Fruit fly (Drosophila melanogaster) whole organism, embryonic: ENCODE measurements around the gene Cpr67Fa1.

ENCODE experiments used
- Ada2b ChIP-seq: fragments of 200-800 bp; sonication (Bioruptor generic); IDR thresholded peaks from 2 replicates; pipeline ENCODE4 v1.3.6; 2022; ENCODE audit warnings: missing biosample characterization, missing genetic modification characterization
- Bteb2 ChIP-seq: fragments of 200-800 bp; sonication (Bioruptor generic); optimal IDR thresholded peaks from 2 replicates; lab custom pipeline; 2016; ENCODE audit warnings: missing biosample characterization, missing genetic modification characterization
- CG11456 ChIP-seq: fragments of 200-800 bp; sonication (Bioruptor generic); IDR thresholded peaks from 3 replicates; pipeline ENCODE4 v1.3.6; 2022; ENCODE audit warnings: missing biosample characterization, missing genetic modification characterization
- CG11560 ChIP-seq: fragments of 200-800 bp; sonication (Bioruptor generic); IDR thresholded peaks from 3 replicates; pipeline ENCODE4 v1.3.6; 2022; ENCODE audit warnings: missing biosample characterization, missing genetic modification characterization
- CG11695 ChIP-seq: fragments of 200-800 bp; sonication (Bioruptor generic); IDR thresholded peaks from 3 replicates; pipeline ENCODE4 v1.3.6; 2022; ENCODE audit warnings: missing biosample characterization, missing genetic modification characterization
- CG13123 ChIP-seq: fragments of 200-800 bp; sonication (Bioruptor generic); optimal IDR thresholded peaks from 2 replicates; lab custom pipeline; 2016; ENCODE audit warnings: missing biosample characterization, missing genetic modification characterization
- CG1792 ChIP-seq: fragments of 200-800 bp; sonication (Bioruptor generic); optimal IDR thresholded peaks from 2 replicates; lab custom pipeline; 2016; ENCODE audit warnings: missing biosample characterization, missing genetic modification characterization
- CG18011 ChIP-seq: fragments of 200-800 bp; sonication (Bioruptor generic); optimal IDR thresholded peaks from 2 replicates; lab custom pipeline; 2017; ENCODE audit warnings: missing biosample characterization, missing genetic modification characterization, mild to moderate bottlenecking, moderate library complexity, missing genotype
- CG30403 ChIP-seq: fragments of 200-800 bp; sonication (Bioruptor generic); optimal IDR thresholded peaks from 3 replicates; lab custom pipeline; 2016; ENCODE audit warnings: missing biosample characterization, missing genetic modification characterization
- CG4707 ChIP-seq: fragments of 200-800 bp; sonication (Bioruptor generic); optimal IDR thresholded peaks from 2 replicates; lab custom pipeline; 2018; ENCODE audit warnings: missing biosample characterization, mild to moderate bottlenecking, missing genetic modification characterization, moderate library complexity
- CG4820 ChIP-seq: fragments of 200-800 bp; sonication (Bioruptor generic); optimal IDR thresholded peaks from 3 replicates; lab custom pipeline; 2016; ENCODE audit warnings: missing biosample characterization, missing genetic modification characterization
- CG8290 ChIP-seq, 3 experiments: fragments of 200-800 bp; sonication (Bioruptor generic); optimal IDR thresholded peaks; 2 replicates each; lab custom pipeline; 2016 to 2019; ENCODE audit warnings: missing biosample characterization in 3 of 3, missing genetic modification characterization in 3 of 3, mild to moderate bottlenecking in 2 of 3, moderate library complexity in 1 of 3
- CG8944 ChIP-seq: fragments of 200-800 bp; sonication (Bioruptor generic); optimal IDR thresholded peaks from 3 replicates; lab custom pipeline; 2016; ENCODE audit warnings: missing biosample characterization, missing genetic modification characterization
- CTCF ChIP-seq: fragments of 200-800 bp; sonication (Bioruptor generic); optimal IDR thresholded peaks from 2 replicates; lab custom pipeline; 2017; ENCODE audit warnings: missing biosample characterization, mild to moderate bottlenecking, missing genetic modification characterization, moderate library complexity
- D19A ChIP-seq: fragments of 200-800 bp; optimal IDR thresholded peaks from 3 replicates; lab custom pipeline; 2019; ENCODE audit warnings: missing biosample characterization, mild to moderate bottlenecking, missing genetic modification characterization, moderate library complexity
- Dref ChIP-seq: fragments of 200-800 bp; sonication (Bioruptor generic); IDR thresholded peaks from 2 replicates; pipeline ENCODE4 v1.3.6; 2022; ENCODE audit warnings: missing biosample characterization, missing genetic modification characterization
- Drgx ChIP-seq: fragments of 200-800 bp; sonication (Bioruptor generic); IDR thresholded peaks from 2 replicates; pipeline ENCODE4 v1.3.6; 2022; ENCODE audit warnings: missing biosample characterization, missing genetic modification characterization
- Jarid2 ChIP-seq: fragments of 200-800 bp; sonication (Bioruptor generic); optimal IDR thresholded peaks from 3 replicates; lab custom pipeline; 2017; ENCODE audit warnings: mild to moderate bottlenecking, missing biosample characterization, missing genetic modification reagents, missing genetic modification characterization
- NK7.1 ChIP-seq: fragments of 200-800 bp; sonication (Bioruptor generic); optimal IDR thresholded peaks from 3 replicates; lab custom pipeline; 2016; ENCODE audit warnings: missing biosample characterization, missing genetic modification characterization
- Oli ChIP-seq: fragments of 200-800 bp; sonication (Bioruptor generic); optimal IDR thresholded peaks from 2 replicates; lab custom pipeline; 2018; ENCODE audit warnings: missing biosample characterization, mild to moderate bottlenecking, missing genetic modification characterization, moderate library complexity
- Sox100B ChIP-seq: fragments of 200-800 bp; sonication (Bioruptor generic); optimal IDR thresholded peaks from 3 replicates; lab custom pipeline; 2018; ENCODE audit warnings: missing biosample characterization, mild to moderate bottlenecking, missing genetic modification characterization
- Spps ChIP-seq: fragments of 200-800 bp; sonication (Bioruptor generic); optimal IDR thresholded peaks from 2 replicates; lab custom pipeline; 2018; ENCODE audit warnings: missing biosample characterization, mild to moderate bottlenecking, missing genetic modification characterization
- Xbp1 ChIP-seq: fragments of 200-800 bp; sonication (Bioruptor generic); optimal IDR thresholded peaks from 3 replicates; lab custom pipeline; 2016; ENCODE audit warnings: missing biosample characterization, mild to moderate bottlenecking, missing genetic modification characterization
- bbx ChIP-seq: fragments of 200-800 bp; sonication (Bioruptor generic); IDR thresholded peaks from 2 replicates; pipeline ENCODE4 v1.3.6; 2022; ENCODE audit warnings: missing biosample characterization, missing genetic modification characterization; ENCODE audit not compliant: partially characterized antibody
- bsh ChIP-seq, 2 experiments: fragments of 200-800 bp; sonication (Bioruptor generic); optimal IDR thresholded peaks; 2 replicates each; lab custom pipeline; 2017 to 2018; ENCODE audit warnings: mild to moderate bottlenecking in 2 of 2, missing biosample characterization in 2 of 2, missing genetic modification characterization in 2 of 2, moderate library complexity in 1 of 2
- da ChIP-seq: fragments of 200-800 bp; sonication (Bioruptor generic); optimal IDR thresholded peaks from 2 replicates; lab custom pipeline; 2016; ENCODE audit warnings: missing biosample characterization, missing genetic modification characterization
- ftz-f1 ChIP-seq: fragments of 200-800 bp; sonication (Bioruptor generic); optimal IDR thresholded peaks from 2 replicates; lab custom pipeline; 2016; ENCODE audit warnings: missing biosample characterization, missing genetic modification characterization
- gro ChIP-seq: fragments of 200-800 bp; sonication (Bioruptor generic); optimal IDR thresholded peaks from 2 replicates; lab custom pipeline; 2016; ENCODE audit warnings: missing biosample characterization, missing genetic modification characterization
- gt ChIP-seq: fragments of 200-800 bp; sonication (Bioruptor generic); IDR thresholded peaks from 2 replicates; pipeline ENCODE4 v1.3.6; 2022; ENCODE audit warnings: missing biosample characterization, missing genetic modification characterization
- h ChIP-seq: fragments of >200 bp; optimal IDR thresholded peaks from 2 replicates; lab custom pipeline; 2017
- mirr ChIP-seq: fragments of 200-800 bp; sonication (Bioruptor generic); optimal IDR thresholded peaks from 3 replicates; lab custom pipeline; 2018; ENCODE audit warnings: missing biosample characterization, mild to moderate bottlenecking, missing genetic modification characterization
- nerfin-2 ChIP-seq: fragments of 200-800 bp; sonication (Bioruptor generic); IDR thresholded peaks from 2 replicates; pipeline ENCODE4 v1.3.6; 2022; ENCODE audit warnings: missing biosample characterization, missing genetic modification characterization; ENCODE audit not compliant: partially characterized antibody
- nom ChIP-seq: fragments of 200-800 bp; sonication (Bioruptor generic); optimal IDR thresholded peaks from 2 replicates; lab custom pipeline; 2017; ENCODE audit warnings: missing biosample characterization, missing genetic modification characterization, mild to moderate bottlenecking, moderate library complexity, missing genetic modification reagents
- peb ChIP-seq: fragments of 200-800 bp; sonication (Bioruptor generic); IDR thresholded peaks from 2 replicates; pipeline ENCODE4 v1.3.6; 2022; ENCODE audit warnings: missing biosample characterization, missing genetic modification characterization
- sens ChIP-seq: fragments of 200-800 bp; sonication (Bioruptor generic); peaks from one replicate; lab custom pipeline; 2016; ENCODE audit warnings: missing biosample characterization, missing genetic modification characterization
- sens-2 ChIP-seq: fragments of 200-800 bp; sonication (Bioruptor generic); IDR thresholded peaks from 2 replicates; pipeline ENCODE4 v1.3.6; 2022; ENCODE audit warnings: missing biosample characterization, missing genetic modification characterization
- vfl ChIP-seq: fragments of 200-800 bp; sonication (Bioruptor generic); optimal IDR thresholded peaks from 2 replicates; lab custom pipeline; 2016; ENCODE audit warnings: missing biosample characterization, missing genetic modification characterization

Gene Cpr67Fa1

DNA sequence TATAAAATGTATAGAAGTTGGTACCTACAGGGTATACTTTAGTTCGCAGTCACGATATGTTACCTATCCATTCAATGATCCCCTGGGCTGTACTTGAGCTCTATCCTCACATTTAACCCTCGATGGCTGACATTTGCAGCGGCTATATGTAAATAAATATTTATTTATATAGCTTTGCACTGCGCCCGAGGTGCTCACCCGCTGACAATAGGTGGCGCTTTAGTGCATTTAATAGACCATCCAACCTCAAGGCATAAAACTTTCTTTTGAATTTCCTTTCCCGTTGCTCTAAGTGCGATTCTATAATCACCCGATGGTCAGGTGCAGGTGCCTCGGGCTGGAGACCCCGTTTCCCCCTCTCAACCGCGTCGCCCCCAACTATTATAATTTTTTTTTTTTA lies 27.5 kb downstream of the Cpr67Fa1 start:
- TF ChIP-seq CTCF (peak; percentile 73), Spps (no peak)
- TF ChIP-seq, all 482 proteins: peak for 1

- TF ChIP-seq CG11456 (GFP tag; lab: Robert Waterston, UW) = 0 out of 3 replicates have a peak, but pooled peaks have one; percentile 41
- 0 out of 3 replicates have a peak, but pooled peaks have one; percentile 12 for TF ChIP-seq CG11560 (tag; lab: Robert Waterston, UW)
- TF ChIP-seq NK7.1 (GFP tag; lab: Kevin White, UChicago) = no peak
- TF ChIP-seq vfl (GFP tag; lab: Kevin White, UChicago) = no peak
- TF ChIP-seq sens (GFP tag; lab: Kevin White, UChicago) = peak; percentile 3
These were observed 28.7 kb downstream of the Cpr67Fa1 start for dm6 chr3L:10918454-10918853.

DNA sequence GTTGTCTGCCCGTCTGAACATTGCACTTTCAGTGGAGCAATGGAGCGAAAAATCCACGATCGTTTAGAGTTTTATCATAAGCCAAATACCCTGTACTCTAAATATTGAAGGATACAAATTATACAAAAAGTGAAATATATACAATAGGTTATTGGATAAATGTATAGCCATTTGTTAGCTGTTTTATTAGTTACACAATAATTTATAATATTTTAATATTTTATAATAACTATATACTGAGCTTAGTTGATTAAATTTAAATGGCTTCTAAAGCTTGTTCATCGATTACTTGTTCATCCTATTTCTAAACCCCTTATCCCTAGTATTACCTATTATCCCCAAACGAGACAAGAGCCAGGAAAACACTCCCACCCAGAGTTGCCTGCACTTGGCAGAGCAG lies 33.2 kb downstream of the Cpr67Fa1 start:
- TF ChIP-seq bbx (GFP tag; lab: Robert Waterston, UW) (no peak), Oli (tag; lab: Kevin White, UChicago) (no peak), nom (GFP tag; lab: Kevin White, UChicago) (peak; percentile 9), D19A (no peak), Drgx (peak; percentile 33; the same call in 1 of the 2 replicates), bsh (GFP tag; optimal IDR thresholded peaks at IDR 0.05; lab: Kevin White, UChicago) (peak in 1 of 2 experiments; percentile 52), CG4820 (no peak), CG30403 (GFP tag; lab: Kevin White, UChicago) (no peak), gro (GFP tag; lab: Kevin White, UChicago) (no peak), h (lab: Kevin White, UChicago) (no peak), Xbp1 (GFP tag; lab: Kevin White, UChicago) (no peak), ftz-f1 (no peak), CG11695 (no peak), peb (GFP tag; lab: Robert Waterston, UW) (no peak), CG1792 (GFP tag; lab: Kevin White, UChicago) (no peak), CG8944 (GFP tag; lab: Kevin White, UChicago) (no peak)

dm6 chr3L:10924683-10925082 lies 34.9 kb downstream of the Cpr67Fa1 start:
- TF ChIP-seq Jarid2 (no peak), da (GFP tag; lab: Kevin White, UChicago) (no peak), CG4707 (no peak), Ada2b (GFP tag; lab: Robert Waterston, UW) (no peak), Dref (no peak), nerfin-2 (GFP tag; lab: Robert Waterston, UW) (no peak), peb (GFP tag; lab: Robert Waterston, UW) (no peak), CG8290 (GFP tag; optimal IDR thresholded peaks at IDR 0.05; lab: Kevin White, UChicago) (no peak), CG8290 (tag; optimal IDR thresholded peaks at IDR 0.05; lab: Kevin White, UChicago) (no peak), CG13123 (GFP tag; lab: Kevin White, UChicago) (no peak), Sox100B (GFP tag; lab: Kevin White, UChicago) (no peak), sens-2 (no peak), CG18011 (GFP tag; lab: Kevin White, UChicago) (no peak), Bteb2 (GFP tag; lab: Kevin White, UChicago) (no peak), gt (GFP tag; lab: Robert Waterston, UW) (no peak), mirr (no peak)
- TF ChIP-seq, all 482 proteins: peak for 0
